Fruit fly (Drosophila melanogaster) Kc167 (cell line): ENCODE measurements around the gene Pk34A.

Source experiments
- Myc ChIP-seq: fragments of >200 bp; optimal IDR thresholded peaks from 2 replicates; lab custom pipeline; 2017; ENCODE audit warnings: missing external identifiers
- Sin3A ChIP-seq: fragments of >200 bp; optimal IDR thresholded peaks from 2 replicates; lab custom pipeline; 2018; ENCODE audit warnings: missing external identifiers
- h ChIP-seq: fragments of >200 bp; optimal IDR thresholded peaks from 3 replicates; lab custom pipeline; 2018; ENCODE audit warnings: missing external identifiers
- insv ChIP-seq: fragments of >200 bp; optimal IDR thresholded peaks from 3 replicates; lab custom pipeline; 2018; ENCODE audit warnings: missing external identifiers
- psq ChIP-seq: fragments of >200 bp; optimal IDR thresholded peaks from 2 replicates; lab custom pipeline; 2017; ENCODE audit warnings: missing external identifiers
- ttk ChIP-seq: sonication (Bioruptor generic); optimal IDR thresholded peaks from 2 replicates; lab custom pipeline; 2017; ENCODE audit warnings: missing external identifiers

Pk34A gene

DNA sequence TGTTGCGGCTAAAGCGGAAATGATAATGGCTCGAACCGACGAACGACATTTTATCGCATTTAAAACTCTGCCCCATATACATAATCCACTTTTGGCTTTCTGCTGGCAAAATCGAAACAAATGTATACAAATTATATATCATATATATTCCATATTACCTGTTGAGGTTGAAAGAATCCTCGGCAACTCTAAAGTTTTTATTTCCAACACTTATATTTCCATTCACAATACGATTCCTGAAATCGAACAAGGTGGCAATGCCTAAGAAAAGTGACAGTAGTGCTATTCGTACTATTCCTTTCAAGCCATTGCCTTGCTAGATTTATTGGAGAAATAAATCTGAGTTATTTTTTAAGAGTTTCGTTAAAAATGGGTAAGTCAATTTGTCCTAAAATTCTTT, at the start of gene Pk34A:
TSS of gene Pk34A (plus strand) at position 301 of the 400 bp plus-strand sequence.
- no peak for TF ChIP-seq psq (lab: Kevin White, UChicago)
- TF ChIP-seq Myc (lab: Kevin White, UChicago): no peak
- no peak for TF ChIP-seq ttk (lab: Kevin White, UChicago)

DNA sequence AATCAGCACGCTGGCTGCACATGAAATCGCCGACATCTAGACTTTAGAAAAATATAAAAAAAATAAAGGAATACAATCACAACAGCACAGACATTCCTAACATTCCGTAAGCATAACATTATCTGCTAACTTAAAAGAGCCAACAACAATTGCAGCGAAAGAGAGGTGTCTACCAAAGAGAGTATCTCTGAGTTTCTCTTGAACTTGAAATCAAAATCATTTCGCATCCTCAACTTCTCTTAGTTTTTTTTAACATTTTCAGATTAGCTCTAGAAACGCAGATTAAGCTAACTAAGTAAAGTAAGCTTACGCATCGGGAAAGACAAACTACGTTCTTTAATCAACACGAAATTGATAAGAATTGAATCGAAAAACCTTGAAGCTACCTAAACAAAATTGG, 45.0 kb upstream of the Pk34A start:
- TF ChIP-seq Sin3A (lab: Kevin White, UChicago): no peak
- TF ChIP-seq ttk (lab: Kevin White, UChicago): no peak
- TF ChIP-seq h: no peak
- no peak for TF ChIP-seq Myc (lab: Kevin White, UChicago)
- TF ChIP-seq psq (lab: Kevin White, UChicago): no peak
- TF ChIP-seq insv (lab: Kevin White, UChicago): no peak

DNA sequence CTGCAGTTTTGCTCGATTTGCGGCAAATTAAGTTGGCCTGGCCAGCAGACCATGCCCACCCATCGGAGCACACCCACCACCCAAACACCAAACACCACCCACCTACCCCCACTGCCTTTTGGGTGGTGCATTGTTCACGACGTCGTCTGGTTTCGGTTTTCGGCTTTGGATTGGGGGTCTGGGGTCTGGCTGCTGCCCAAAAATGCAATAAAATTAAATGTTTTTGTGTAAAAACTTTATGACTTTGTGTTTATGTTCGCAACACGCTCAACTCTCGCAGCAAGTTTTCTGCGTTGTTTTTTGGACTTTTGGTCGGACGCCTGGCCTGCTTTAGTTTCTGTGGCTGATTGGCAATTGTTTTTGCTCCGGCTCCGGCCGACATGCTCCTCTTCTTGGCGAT, 41.9 kb upstream of the Pk34A start:
- no peak for TF ChIP-seq Myc (lab: Kevin White, UChicago)
- no peak for TF ChIP-seq h
- TF ChIP-seq psq (lab: Kevin White, UChicago): no peak
- TF ChIP-seq insv (lab: Kevin White, UChicago): no peak
- no peak for TF ChIP-seq ttk (lab: Kevin White, UChicago)
- TF ChIP-seq Sin3A (lab: Kevin White, UChicago): no peak

DNA sequence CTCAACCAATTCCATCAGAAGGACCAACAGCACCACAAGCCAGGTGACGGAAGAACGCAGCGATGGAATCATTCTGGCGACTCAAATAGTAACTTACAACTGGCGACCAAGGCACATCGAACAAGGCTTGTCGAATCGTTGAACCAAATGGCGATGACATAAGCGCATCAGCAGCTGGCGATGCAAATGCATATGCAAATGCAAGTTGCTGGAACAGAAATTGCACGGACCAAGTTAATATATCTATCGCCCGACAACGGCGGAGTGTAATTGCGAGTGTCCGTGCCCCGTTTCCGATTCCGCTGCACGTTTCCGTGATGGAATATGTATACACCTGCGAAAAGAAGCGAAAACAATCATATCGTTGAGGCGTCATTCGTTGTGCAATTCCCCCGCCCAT, 39.6 kb upstream of the Pk34A start, which contains the start of the genes CG44198 and CG43050:
TSS of gene CG44198 (minus strand) at position 101 of the 400 bp plus-strand sequence.
TSS of gene CG43050 (plus strand) at position 261 of the 400 bp plus-strand sequence.
- TF ChIP-seq Myc (lab: Kevin White, UChicago): no peak
- TF ChIP-seq h: no peak
- TF ChIP-seq Sin3A (lab: Kevin White, UChicago): no peak
- TF ChIP-seq ttk (lab: Kevin White, UChicago): no peak
- TF ChIP-seq insv (lab: Kevin White, UChicago): no peak
- TF ChIP-seq psq (lab: Kevin White, UChicago): no peak

DNA sequence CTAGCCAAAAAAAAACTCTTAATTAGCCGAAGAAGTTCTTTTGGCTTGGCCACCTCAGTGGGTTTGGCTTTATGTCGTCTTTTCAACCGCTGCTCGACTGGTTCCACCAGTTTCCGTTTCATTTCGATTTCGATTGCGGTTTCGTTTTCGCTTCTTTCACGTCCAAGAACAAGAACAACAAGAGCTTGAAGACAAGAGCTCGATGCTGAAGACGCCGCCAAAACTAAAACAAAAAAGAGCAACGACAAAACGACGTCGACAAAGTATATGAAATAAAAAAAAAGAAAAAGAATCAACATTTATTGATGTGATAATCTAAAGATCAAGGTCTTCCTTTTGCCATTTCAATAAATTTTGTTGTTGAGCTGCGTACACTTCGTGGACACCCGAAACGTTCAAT, 36.1 kb upstream of the Pk34A start:
- TF ChIP-seq h (no peak), ttk (lab: Kevin White, UChicago) (no peak), insv (lab: Kevin White, UChicago) (no peak), psq (lab: Kevin White, UChicago) (no peak), Sin3A (lab: Kevin White, UChicago) (no peak), Myc (lab: Kevin White, UChicago) (no peak)

DNA sequence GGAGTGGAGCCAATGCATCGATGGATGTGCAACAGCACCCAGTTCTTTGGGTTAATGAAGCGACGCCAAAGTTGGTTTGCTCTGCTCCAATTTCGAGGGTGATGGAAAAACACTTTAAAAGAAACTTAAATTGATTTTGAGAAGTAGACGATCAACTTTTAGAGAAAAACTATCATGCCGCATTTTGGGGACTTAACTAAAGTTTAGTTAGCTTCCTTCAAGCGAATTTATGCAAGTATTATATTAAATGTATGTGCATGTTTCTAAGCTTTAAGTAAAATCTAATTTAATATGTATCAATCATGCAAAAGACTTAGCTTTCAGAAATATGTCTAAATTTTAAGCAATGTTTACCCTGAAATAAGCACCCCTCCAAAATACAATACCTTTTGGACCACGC, 28.3 kb upstream of the Pk34A start, which contains the start of gene CG5122:
TSS of gene CG5122 (plus strand) at position 301 of the 400 bp plus-strand sequence.
- TF ChIP-seq ttk (lab: Kevin White, UChicago) (no peak), h (no peak), psq (lab: Kevin White, UChicago) (no peak), Myc (lab: Kevin White, UChicago) (no peak), insv (lab: Kevin White, UChicago) (no peak), Sin3A (lab: Kevin White, UChicago) (no peak)

DNA sequence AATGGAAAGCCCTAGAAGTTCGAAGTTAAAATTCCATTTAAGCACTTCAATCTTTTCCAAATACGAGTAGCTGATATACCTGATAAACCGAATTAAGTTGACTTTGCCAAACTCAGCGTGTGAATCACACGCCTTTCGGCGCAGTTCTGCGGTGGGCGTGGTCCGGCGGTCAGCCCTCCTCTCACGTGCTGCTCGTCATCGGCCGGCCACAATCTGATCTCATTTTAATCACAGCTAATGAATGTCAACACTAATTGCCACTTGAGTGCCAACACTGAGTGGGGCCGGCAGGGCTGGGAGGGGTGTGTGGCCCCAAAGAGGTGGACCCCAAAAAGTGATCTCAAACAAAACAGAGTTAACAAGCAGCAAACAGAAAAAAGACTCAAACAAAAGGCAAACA, 22.7 kb upstream of the Pk34A start:
- TF ChIP-seq psq (lab: Kevin White, UChicago) (no peak), Sin3A (lab: Kevin White, UChicago) (no peak), ttk (lab: Kevin White, UChicago) (no peak), Myc (lab: Kevin White, UChicago) (no peak), insv (lab: Kevin White, UChicago) (no peak), h (no peak)

DNA sequence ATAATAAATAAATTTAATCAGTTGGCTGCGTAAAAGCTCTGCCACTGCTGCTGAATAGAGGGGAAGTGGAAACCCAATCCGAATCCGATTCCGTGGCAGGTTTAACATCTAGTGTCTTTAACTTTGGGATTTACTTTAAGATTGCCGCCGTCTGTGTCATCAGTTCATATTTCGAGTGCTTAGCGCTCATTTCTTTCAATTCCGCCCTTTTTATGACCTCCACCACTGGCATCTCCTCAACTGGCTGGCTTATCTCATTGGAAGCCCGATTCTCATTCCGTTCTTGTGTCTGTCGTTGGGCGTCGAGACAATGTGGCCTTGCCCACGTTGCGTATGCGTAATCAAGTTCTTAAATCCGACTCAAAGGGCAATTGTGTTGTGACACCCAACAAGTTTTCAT, 17.7 kb upstream of the Pk34A start:
- TF ChIP-seq Myc (lab: Kevin White, UChicago) (no peak), ttk (lab: Kevin White, UChicago) (no peak), Sin3A (lab: Kevin White, UChicago) (no peak), insv (lab: Kevin White, UChicago) (no peak)

DNA sequence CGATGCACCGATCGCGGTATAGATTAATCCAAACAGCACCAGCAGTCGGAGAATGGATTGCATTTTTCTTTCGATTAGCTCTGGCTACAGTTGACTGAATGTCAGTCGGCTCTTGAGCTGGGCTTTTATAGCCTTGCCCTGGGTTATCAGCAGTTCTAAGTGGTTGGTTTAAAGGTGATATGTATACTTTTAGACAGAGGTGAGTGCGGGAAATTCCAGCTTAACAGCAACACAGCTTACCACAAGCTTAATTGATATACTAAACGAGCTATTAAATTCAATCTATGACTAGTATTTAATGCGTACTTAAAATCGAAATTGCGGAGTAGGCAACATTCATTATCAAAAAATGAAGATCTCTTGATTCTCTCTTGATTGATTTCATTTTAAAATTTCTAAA, 15.8 kb upstream of the Pk34A start, which contains the start of gene CG9928:
TSS of gene CG9928 (minus strand) at position 101 of the 400 bp plus-strand sequence.
- TF ChIP-seq insv (lab: Kevin White, UChicago) (no peak), psq (lab: Kevin White, UChicago) (no peak), Sin3A (lab: Kevin White, UChicago) (no peak), Myc (lab: Kevin White, UChicago) (no peak), h (no peak), ttk (lab: Kevin White, UChicago) (no peak)

DNA sequence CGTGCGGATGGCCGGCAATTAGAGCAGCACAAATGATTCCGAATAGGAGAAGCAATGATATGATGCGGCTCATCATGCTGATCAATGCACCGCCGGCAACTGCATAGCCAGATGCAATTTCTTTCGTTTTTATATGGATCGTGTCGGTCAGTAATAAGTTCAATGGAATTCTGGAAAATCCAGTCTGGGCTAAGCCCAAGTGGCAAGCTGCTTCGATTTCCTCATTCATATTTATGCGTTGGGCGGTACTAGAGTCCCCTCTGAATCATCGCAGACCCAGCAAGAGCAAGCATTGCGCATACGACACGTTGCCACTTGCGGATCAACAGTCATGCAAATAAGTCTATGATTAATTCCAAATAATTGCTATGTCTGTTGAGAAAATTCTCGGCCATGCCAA, 15.1 kb upstream of the Pk34A start, which contains the start of gene CG16978:
TSS of gene CG16978 (minus strand) at position 101 of the 400 bp plus-strand sequence.
- TF ChIP-seq Myc (lab: Kevin White, UChicago) (no peak), Sin3A (lab: Kevin White, UChicago) (no peak), ttk (lab: Kevin White, UChicago) (no peak), psq (lab: Kevin White, UChicago) (no peak), insv (lab: Kevin White, UChicago) (no peak), h (no peak)

DNA sequence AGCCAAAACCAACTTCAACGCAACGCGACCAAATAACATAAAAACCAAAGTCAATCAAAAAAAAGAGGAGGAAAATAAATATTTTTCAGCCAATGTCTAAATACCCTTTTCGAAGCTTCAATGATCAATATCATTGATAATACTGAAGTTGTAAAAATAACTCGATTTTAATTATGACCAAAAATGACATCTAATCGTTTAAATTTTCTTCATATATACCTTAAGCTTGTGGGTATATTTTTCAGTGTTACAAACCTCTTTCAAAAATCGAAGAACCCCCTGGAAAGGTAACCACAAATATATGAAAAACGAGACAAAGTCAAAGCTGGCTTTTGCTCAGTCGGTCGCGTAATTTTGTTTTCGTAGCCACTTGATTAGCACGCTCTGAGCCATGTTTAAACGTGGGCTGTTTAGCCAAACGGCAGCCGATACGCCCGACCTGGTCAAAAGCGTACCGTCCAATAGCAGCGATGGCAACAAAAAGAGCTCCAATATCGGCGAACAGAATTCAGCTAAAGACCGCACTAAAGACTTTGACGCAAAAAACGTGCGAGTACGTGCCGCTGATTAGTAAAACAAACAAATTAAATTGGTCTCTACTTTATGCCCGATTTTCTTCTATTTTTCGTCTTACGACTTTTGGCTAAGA, 13.5 kb upstream of the Pk34A start:
- TF ChIP-seq psq (lab: Kevin White, UChicago): no peak
- TF ChIP-seq insv (lab: Kevin White, UChicago): no peak
- no peak for TF ChIP-seq h
- no peak for TF ChIP-seq ttk (lab: Kevin White, UChicago)
- no peak for TF ChIP-seq Sin3A (lab: Kevin White, UChicago)
- no peak for TF ChIP-seq Myc (lab: Kevin White, UChicago)

DNA sequence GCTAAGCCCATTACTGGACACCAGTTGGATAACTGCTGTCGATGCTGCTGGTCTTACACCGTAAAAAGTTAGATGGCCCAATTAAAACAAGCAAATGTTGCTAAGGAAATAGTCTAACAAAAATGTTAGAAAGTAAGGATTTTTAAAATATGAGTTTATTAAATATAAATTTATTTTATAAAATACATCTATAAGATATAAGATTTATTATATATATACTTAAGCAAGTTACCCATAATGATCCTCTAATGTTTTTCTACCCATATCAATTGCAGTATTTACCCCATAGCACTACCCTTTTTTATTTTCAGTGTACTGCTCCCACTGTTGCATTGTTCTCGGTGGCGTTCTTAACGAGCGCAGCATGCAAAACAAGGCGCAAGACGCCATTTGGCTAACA, 12.4 kb upstream of the Pk34A start:
- TF ChIP-seq h (no peak), insv (lab: Kevin White, UChicago) (no peak)
